Worm (Caenorhabditis elegans) whole organism, L4 larva: Measurements from ENCODE around the gene rme-6.

Source experiments
- R02D3.7 ChIP-seq: fragments of 150-350 bp; sonication (generic microtip); optimal IDR thresholded peaks from 3 replicates; lab custom pipeline; 2014; ENCODE audit warnings: missing biosample characterization, missing genetic modification characterization
- ZK546.5 ChIP-seq, 2 experiments: sonication (generic microtip); optimal IDR thresholded peaks; 2 replicates each; lab custom pipeline; 2017; ENCODE audit warnings: missing biosample characterization in 2 of 2, missing genetic modification characterization in 2 of 2
- ceh-28 ChIP-seq: fragments of 150-350 bp; optimal IDR thresholded peaks from 2 replicates; lab custom pipeline; 2014; ENCODE audit warnings: missing biosample characterization, missing genetic modification reagents, missing genetic modification characterization
- ceh-32 ChIP-seq: sonication (generic microtip); optimal IDR thresholded peaks from 2 replicates; lab custom pipeline; 2016; ENCODE audit warnings: mild to moderate bottlenecking, missing genetic modification characterization, missing compliant biosample characterization; ENCODE audit not compliant: poor library complexity
- dpl-1 ChIP-seq: fragments of 150-350 bp; optimal IDR thresholded peaks from 2 replicates; lab custom pipeline; 2014; ENCODE audit warnings: missing biosample characterization, missing genetic modification reagents, missing genetic modification characterization
- egl-43 ChIP-seq: fragments of 200-800 bp; sonication (Bioruptor generic); IDR thresholded peaks from 2 replicates; pipeline ENCODE4 v1.3.6; 2022; ENCODE audit warnings: missing genetic modification reagents, missing genetic modification characterization, missing compliant biosample characterization
- jun-1 ChIP-seq: fragments of 150-350 bp; optimal IDR thresholded peaks from 2 replicates; lab custom pipeline; 2014; ENCODE audit warnings: missing biosample characterization, missing genetic modification reagents, missing genetic modification characterization
- lin-1 ChIP-seq: fragments of 200-800 bp; sonication (Bioruptor generic); IDR thresholded peaks from 2 replicates; pipeline ENCODE4 v1.3.6; 2022; ENCODE audit warnings: missing genetic modification reagents, missing genetic modification characterization, missing compliant biosample characterization
- lin-38 ChIP-seq: fragments of 200-800 bp; sonication (Bioruptor generic); IDR thresholded peaks from 2 replicates; pipeline ENCODE4 v1.3.6; 2022; ENCODE audit warnings: missing genetic modification reagents, missing genetic modification characterization, missing compliant biosample characterization
- lin-39 ChIP-seq: fragments of 150-350 bp; optimal IDR thresholded peaks from 2 replicates; lab custom pipeline; 2014; ENCODE audit warnings: missing biosample characterization, missing genetic modification reagents, missing genetic modification characterization
- spr-3 ChIP-seq: fragments of 200-800 bp; sonication (Bioruptor generic); optimal IDR thresholded peaks from 2 replicates; lab custom pipeline; 2018; ENCODE audit warnings: mild to moderate bottlenecking, missing genetic modification characterization, missing compliant biosample characterization

DNA sequence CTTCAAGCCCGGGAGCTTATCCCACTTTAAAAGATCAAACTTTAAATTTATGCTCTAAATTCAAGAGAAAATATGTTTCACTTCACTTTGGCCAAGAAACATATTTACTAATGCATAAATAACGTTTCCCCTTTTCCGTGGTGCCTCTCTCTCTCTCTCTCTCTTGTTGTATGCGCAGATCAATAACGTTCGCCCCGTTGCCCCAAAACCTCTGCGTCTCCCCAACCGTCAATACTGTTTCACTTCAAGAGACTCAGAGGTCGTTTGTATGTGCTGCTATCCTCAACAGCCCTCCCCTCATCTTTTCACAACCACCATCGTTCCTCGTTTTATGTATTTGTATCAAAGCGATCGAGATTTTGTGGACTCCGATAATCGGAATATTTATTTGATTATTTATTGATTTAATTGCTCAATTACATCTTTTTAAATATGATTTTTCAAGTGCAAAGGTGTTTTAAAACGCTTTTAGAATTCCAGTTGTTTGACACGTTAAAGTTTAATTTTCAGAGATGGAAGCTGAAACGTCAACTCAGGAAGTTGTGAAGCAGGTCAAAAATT is 6.8 kb downstream of the rme-6 start, which contains the start of gene ife-4:
- no peak for TF ChIP-seq lin-39
- TF ChIP-seq lin-1 (GFP tag; lab: Robert Waterston, UW) = no peak
- no peak for TF ChIP-seq ZK546.5 (tag; optimal IDR thresholded peaks at IDR 0.05; lab: Kevin White, UChicago)
- no peak for TF ChIP-seq ceh-28 (tag; lab: Kevin White, UChicago)
- TF ChIP-seq lin-38 = no peak
- TF ChIP-seq R02D3.7 (tag; lab: Kevin White, UChicago) = no peak
- no peak for TF ChIP-seq spr-3 (GFP tag; lab: Kevin White, UChicago)
- TF ChIP-seq egl-43 (GFP tag; lab: Robert Waterston, UW) = no peak
- TF ChIP-seq jun-1 (tag; lab: Kevin White, UChicago) = no peak
- no peak for TF ChIP-seq dpl-1 (GFP tag; lab: Kevin White, UChicago)
- no peak for TF ChIP-seq ceh-32 (tag; lab: Kevin White, UChicago)
